Worm (Caenorhabditis elegans) whole organism, L4 larva: ENCODE results near the gene rpoa-12.

ENCODE experiments used
- aly-2 ChIP-seq: sonication (generic microtip); optimal IDR thresholded peaks from 2 replicates; lab custom pipeline; 2018; ENCODE audit warnings: missing biosample characterization, missing genetic modification characterization
- lin-39 ChIP-seq: fragments of 150-350 bp; optimal IDR thresholded peaks from 2 replicates; lab custom pipeline; 2014; ENCODE audit warnings: missing biosample characterization, missing genetic modification reagents, missing genetic modification characterization
- unc-39 ChIP-seq: sonication (generic microtip); optimal IDR thresholded peaks from 2 replicates; lab custom pipeline; 2017; ENCODE audit warnings: missing biosample characterization, missing genetic modification characterization
- ztf-11 ChIP-seq: fragments of 150-350 bp; optimal IDR thresholded peaks from 2 replicates; lab custom pipeline; 2014; ENCODE audit warnings: missing biosample characterization, missing genetic modification characterization

- TF ChIP-seq unc-39 (tag; lab: Kevin White, UChicago): no peak
- TF ChIP-seq lin-39 (tag; lab: Kevin White, UChicago): no peak
- TF ChIP-seq ztf-11 (tag; lab: Kevin White, UChicago): no peak
- no peak for TF ChIP-seq aly-2
Observed at ce11 chrV:14424958-14425492, 1.9 kb upstream of the rpoa-12 start, which contains the start of gene rrsr-1.
